Worm (Caenorhabditis elegans): ENCODE results near the gene ZC84.6.

DNA sequence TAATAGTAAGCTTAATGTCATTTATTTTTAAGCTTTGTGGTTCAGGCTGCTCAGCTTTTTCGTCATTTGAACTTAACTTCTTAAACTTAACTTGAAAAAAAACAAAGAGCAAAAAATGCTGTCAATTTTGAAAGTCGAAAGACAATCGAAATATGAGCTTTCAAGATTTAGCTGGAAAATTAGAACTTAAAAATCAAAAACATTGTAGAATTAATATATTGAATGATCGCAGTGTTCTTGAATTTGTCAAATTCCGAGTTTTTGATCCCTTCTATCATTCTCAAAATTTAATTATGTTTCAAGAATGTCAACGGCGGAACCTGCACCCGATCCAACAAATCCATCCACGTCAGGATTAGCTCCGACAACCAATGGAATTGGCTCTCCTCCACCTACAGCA, 18.3 kb downstream of the ZC84.6 start, which contains the start of gene tax-4:
- TF ChIP-seq unc-120 (tag; optimal IDR thresholded peaks at IDR 0.05; ENCODE audit: poor library complexity, severe bottlenecking), result no peak
- no peak for TF ChIP-seq unc-62 (GFP tag; optimal IDR thresholded peaks at IDR 0.05)
- TF ChIP-seq ces-1 (GFP tag; optimal IDR thresholded peaks at IDR 0.05), result no peak
- no peak for TF ChIP-seq elt-1 (tag; optimal IDR thresholded peaks at IDR 0.05; ENCODE audit: borderline replicate concordance, insufficient read depth)
- no peak for TF ChIP-seq snpc-4 (tag; optimal IDR thresholded peaks at IDR 0.05)
- no peak for TF ChIP-seq nhr-12 (tag; optimal IDR thresholded peaks at IDR 0.05)
- TF ChIP-seq blmp-1 (tag; optimal IDR thresholded peaks at IDR 0.05), result no peak
- TF ChIP-seq ceh-43 (GFP tag; optimal IDR thresholded peaks at IDR 0.05), result no peak
- no peak for TF ChIP-seq sem-2 (GFP tag; optimal IDR thresholded peaks at IDR 0.05)
- no peak for TF ChIP-seq nhr-237 (tag; optimal IDR thresholded peaks at IDR 0.05)
- no peak for TF ChIP-seq ztf-11 (tag; optimal IDR thresholded peaks at IDR 0.05)
- TF ChIP-seq nhr-28 (tag; optimal IDR thresholded peaks at IDR 0.05), result no peak
